Worm (Caenorhabditis elegans) whole organism, L3 larva: ENCODE measurements around the gene T09F5.1.

Experiments
- ama-1 ChIP-seq: fragments of 150-350 bp; optimal IDR thresholded peaks from 2 replicates; lab custom pipeline; 2018
- daf-12 ChIP-seq: fragments of 150-350 bp; optimal IDR thresholded peaks from 2 replicates; lab custom pipeline; 2014; ENCODE audit warnings: missing biosample characterization, missing genetic modification reagents, missing genetic modification characterization
- egl-27 ChIP-seq: sonication (generic microtip); optimal IDR thresholded peaks from 4 replicates; lab custom pipeline; 2017; ENCODE audit warnings: missing biosample characterization, missing genetic modification reagents, missing genetic modification characterization
- elt-2 ChIP-seq: sonication (generic microtip); optimal IDR thresholded peaks from 2 replicates; lab custom pipeline; 2016; ENCODE audit warnings: missing genetic modification reagents, mild to moderate bottlenecking, missing genetic modification characterization, missing compliant biosample characterization
- jun-1 ChIP-seq: fragments of 150-350 bp; optimal IDR thresholded peaks from 2 replicates; lab custom pipeline; 2014; ENCODE audit warnings: missing biosample characterization, missing genetic modification reagents, missing genetic modification characterization
- lin-15B ChIP-seq: fragments of 150-350 bp; optimal IDR thresholded peaks from 2 replicates; lab custom pipeline; 2014; ENCODE audit warnings: missing biosample characterization, missing genetic modification characterization
- lsy-12 ChIP-seq: sonication (generic microtip); optimal IDR thresholded peaks from 2 replicates; lab custom pipeline; 2016; ENCODE audit warnings: mild to moderate bottlenecking, missing genetic modification characterization, missing compliant biosample characterization
- mml-1 ChIP-seq: fragments of 150-350 bp; sonication (generic microtip); optimal IDR thresholded peaks from 3 replicates; lab custom pipeline; 2014; ENCODE audit warnings: missing biosample characterization, missing genetic modification characterization
- nhr-12 ChIP-seq: fragments of 150-350 bp; optimal IDR thresholded peaks from 2 replicates; lab custom pipeline; 2014; ENCODE audit warnings: missing biosample characterization, missing genetic modification characterization
- nhr-237 ChIP-seq: fragments of 150-350 bp; optimal IDR thresholded peaks from 2 replicates; lab custom pipeline; 2014; ENCODE audit warnings: missing biosample characterization, missing genetic modification characterization
- nhr-28 ChIP-seq: fragments of 150-350 bp; optimal IDR thresholded peaks from 2 replicates; lab custom pipeline; 2014; ENCODE audit warnings: missing biosample characterization, missing genetic modification characterization
- pha-4 ChIP-seq: fragments of 150-350 bp; optimal IDR thresholded peaks from 2 replicates; lab custom pipeline; 2014; ENCODE audit warnings: missing biosample characterization, missing genetic modification reagents, missing genetic modification characterization
- unc-39 ChIP-seq: sonication (generic microtip); optimal IDR thresholded peaks from 4 replicates; lab custom pipeline; 2017; ENCODE audit warnings: missing biosample characterization, missing genetic modification characterization
- zag-1 ChIP-seq: fragments of 150-350 bp; optimal IDR thresholded peaks from 2 replicates; lab custom pipeline; 2014; ENCODE audit warnings: missing biosample characterization, missing genetic modification characterization

- TF ChIP-seq nhr-237, result no peak
- no peak for TF ChIP-seq daf-12
- TF ChIP-seq lsy-12 (tag; lab: Kevin White, UChicago), result peak; percentile 87
- TF ChIP-seq elt-2 (tag; lab: Kevin White, UChicago), result peak; percentile 69
- TF ChIP-seq lin-15B (tag; lab: Kevin White, UChicago), result peak; percentile 54
- peak; percentile 94 for TF ChIP-seq ama-1
- no peak for TF ChIP-seq nhr-12 (tag; lab: Kevin White, UChicago)
- no peak for TF ChIP-seq nhr-28
- TF ChIP-seq jun-1, result peak; percentile 40
- peak; percentile 74 for TF ChIP-seq pha-4 (tag; lab: Kevin White, UChicago)
- no peak for TF ChIP-seq unc-39 (tag; lab: Kevin White, UChicago)
- TF ChIP-seq mml-1, result no peak
- TF ChIP-seq egl-27 (tag; lab: Kevin White, UChicago), result no peak
- TF ChIP-seq zag-1, result no peak
Measured at ce11 chrV:15190903-15191302, 42.0 kb downstream of the T09F5.1 start, which contains the start of gene Y75B12B.11.
